Worm (Caenorhabditis elegans): Measurements from ENCODE around the gene nprl-2.

- TF ChIP-seq flt-1 (GFP tag; IDR thresholded peaks at IDR 0.05) (no peak), klf-2 (GFP tag; conservative IDR thresholded peaks at IDR 0.05) (no peak), T22C8.4 (GFP tag; IDR thresholded peaks at IDR 0.05) (no peak), med-1 (GFP tag; optimal IDR thresholded peaks at IDR 0.05; ENCODE audit: insufficient read depth) (no peak), tab-1 (GFP tag; IDR thresholded peaks at IDR 0.05) (no peak), ref-1 (GFP tag; conservative IDR thresholded peaks at IDR 0.05) (no peak)
Observed at ce11 chrIV:7552958-7553553, 3.6 kb upstream of the nprl-2 start, which contains the start of gene dif-1.

Data from whole organism, midembryonic.